Worm (Caenorhabditis elegans) whole organism, young adult: ENCODE measurements around the gene ckb-3.

ENCODE experiments used
- F33H1.4 ChIP-seq: fragments of 200-800 bp; sonication (Bioruptor generic); IDR thresholded peaks from 2 replicates; pipeline ENCODE4 v1.3.6; 2022; ENCODE audit warnings: missing genetic modification reagents, missing genetic modification characterization, missing compliant biosample characterization
- F49E8.2 ChIP-seq: sonication (generic microtip); optimal IDR thresholded peaks from 3 replicates; lab custom pipeline; 2017; ENCODE audit warnings: missing genetic modification characterization, mild to moderate bottlenecking, missing compliant biosample characterization, antibody characterized with exemption, moderate library complexity; ENCODE audit not compliant: insufficient read depth
- F55B11.4 ChIP-seq: sonication (generic microtip); optimal IDR thresholded peaks from 2 replicates; lab custom pipeline; 2016; ENCODE audit warnings: missing compliant biosample characterization, missing genetic modification characterization, borderline replicate concordance; ENCODE audit not compliant: insufficient read depth
- K12H6.12 ChIP-seq: fragments of 200-800 bp; sonication (Bioruptor generic); optimal IDR thresholded peaks from 2 replicates; lab custom pipeline; 2018; ENCODE audit warnings: mild to moderate bottlenecking, missing genetic modification characterization, missing compliant biosample characterization
- Y56A3A.18 ChIP-seq: fragments of 200-800 bp; sonication (Bioruptor generic); IDR thresholded peaks from 2 replicates; pipeline ENCODE4 v1.3.6; 2022; ENCODE audit warnings: missing genetic modification reagents, missing genetic modification characterization, missing compliant biosample characterization
- Y95B8A.8 ChIP-seq: fragments of 200-800 bp; sonication (Bioruptor generic); IDR thresholded peaks from 2 replicates; pipeline ENCODE4 v1.3.6; 2022; ENCODE audit warnings: missing genetic modification reagents, missing genetic modification characterization, missing compliant biosample characterization
- ZK185.1 ChIP-seq: sonication (generic microtip); optimal IDR thresholded peaks from 2 replicates; lab custom pipeline; 2016; ENCODE audit warnings: mild to moderate bottlenecking, missing genetic modification characterization, missing compliant biosample characterization; ENCODE audit not compliant: poor library complexity, severe bottlenecking
- aptf-3 ChIP-seq: fragments of 200-800 bp; sonication (Bioruptor generic); IDR thresholded peaks from 2 replicates; pipeline ENCODE4 v1.3.6; 2022; ENCODE audit warnings: missing genetic modification characterization, missing compliant biosample characterization
- bed-1 ChIP-seq: fragments of 200-800 bp; sonication (Bioruptor generic); IDR thresholded peaks from 2 replicates; pipeline ENCODE4 v1.3.6; 2022; ENCODE audit warnings: missing genetic modification reagents, missing genetic modification characterization, missing compliant biosample characterization
- bed-2 ChIP-seq: fragments of 200-800 bp; sonication (Bioruptor generic); IDR thresholded peaks from 2 replicates; pipeline ENCODE4 v1.3.6; 2022; ENCODE audit warnings: missing genetic modification reagents, missing genetic modification characterization, missing compliant biosample characterization
- cebp-1 ChIP-seq, 2 experiments: fragments of 200-800 bp in 1 of 2; sonication (Bioruptor generic) in 1 of 2; sonication (generic microtip) in 1 of 2; IDR thresholded peaks in 1 of 2; optimal IDR thresholded peaks in 1 of 2; 2 replicates each; pipeline versions ENCODE4 v1.3.6 to Lab custom; 2017 to 2022; ENCODE audit warnings: missing compliant biosample characterization in 2 of 2, missing genetic modification characterization in 2 of 2, mild to moderate bottlenecking in 1 of 2, missing genetic modification reagents in 1 of 2, moderate library complexity in 1 of 2
- dox-1 ChIP-seq: fragments of 200-800 bp; sonication (Bioruptor generic); IDR thresholded peaks from 2 replicates; pipeline ENCODE4 v1.3.6; 2022; ENCODE audit warnings: missing genetic modification reagents, missing genetic modification characterization, missing compliant biosample characterization
- egl-44 ChIP-seq: fragments of 200-800 bp; sonication (Bioruptor generic); IDR thresholded peaks from 2 replicates; pipeline ENCODE4 v1.3.6; 2022; ENCODE audit warnings: missing genetic modification reagents, missing genetic modification characterization, missing compliant biosample characterization
- fkh-3 ChIP-seq: sonication (generic microtip); optimal IDR thresholded peaks from 2 replicates; lab custom pipeline; 2016; ENCODE audit warnings: mild to moderate bottlenecking, missing genetic modification characterization, missing compliant biosample characterization
- gei-17 ChIP-seq: fragments of 200-800 bp; sonication (Bioruptor generic); optimal IDR thresholded peaks from 2 replicates; lab custom pipeline; 2018; ENCODE audit warnings: mild to moderate bottlenecking, missing genetic modification characterization, missing compliant biosample characterization
- hmg-1.2 ChIP-seq: fragments of 200-800 bp; sonication (Bioruptor generic); IDR thresholded peaks from 2 replicates; pipeline ENCODE4 v1.3.6; 2022; ENCODE audit warnings: missing genetic modification reagents, missing genetic modification characterization, missing compliant biosample characterization
- hmg-20 ChIP-seq: fragments of 200-800 bp; sonication (Bioruptor generic); IDR thresholded peaks from 2 replicates; pipeline ENCODE4 v1.3.6; 2022; ENCODE audit warnings: missing genetic modification reagents, missing genetic modification characterization, missing compliant biosample characterization
- lin-26 ChIP-seq: fragments of 200-800 bp; sonication (Bioruptor generic); IDR thresholded peaks from 2 replicates; pipeline ENCODE4 v1.3.6; 2022; ENCODE audit warnings: missing genetic modification reagents, missing genetic modification characterization, missing compliant biosample characterization
- lin-35 ChIP-seq, 3 experiments: fragments of 150-350 bp in 2 of 3; sonication (generic microtip) in 1 of 3; optimal IDR thresholded peaks; 2 replicates each; lab custom pipeline; 2014 to 2018; ENCODE audit warnings: missing biosample characterization in 3 of 3, missing genetic modification characterization in 3 of 3, missing genetic modification reagents in 3 of 3
- lin-40 ChIP-seq: sonication (generic microtip); optimal IDR thresholded peaks from 2 replicates; lab custom pipeline; 2016; ENCODE audit warnings: missing genetic modification characterization, mild to moderate bottlenecking, missing compliant biosample characterization, missing genotype, missing genetic modification reagents
- madf-6 ChIP-seq: fragments of 200-800 bp; sonication (Bioruptor generic); IDR thresholded peaks from 2 replicates; pipeline ENCODE4 v1.3.6; 2022; ENCODE audit warnings: missing genetic modification reagents, missing genetic modification characterization, missing compliant biosample characterization
- madf-8 ChIP-seq: fragments of 200-800 bp; sonication (Bioruptor generic); conservative IDR thresholded peaks from 2 replicates; pipeline ENCODE4 v1.3.6; 2022; ENCODE audit warnings: missing genetic modification reagents, missing genetic modification characterization, missing compliant biosample characterization
- mcd-1 ChIP-seq: fragments of 200-800 bp; sonication (Bioruptor generic); IDR thresholded peaks from 2 replicates; pipeline ENCODE4 v1.3.6; 2022; ENCODE audit warnings: missing genetic modification reagents, missing genetic modification characterization, missing compliant biosample characterization
- mxl-1 ChIP-seq: sonication (generic microtip); optimal IDR thresholded peaks from 2 replicates; lab custom pipeline; 2016; ENCODE audit warnings: missing genetic modification characterization, missing compliant biosample characterization
- nfyb-1 ChIP-seq: fragments of 200-800 bp; sonication (Bioruptor generic); IDR thresholded peaks from 2 replicates; pipeline ENCODE4 v1.3.6; 2022; ENCODE audit warnings: missing genetic modification reagents, missing genetic modification characterization, missing compliant biosample characterization
- nhr-80 ChIP-seq: sonication (generic microtip); optimal IDR thresholded peaks from 2 replicates; lab custom pipeline; 2016; ENCODE audit warnings: missing genetic modification characterization, missing compliant biosample characterization
- snpc-1.3 ChIP-seq: sonication (generic microtip); optimal IDR thresholded peaks from 2 replicates; lab custom pipeline; 2017; ENCODE audit warnings: missing genetic modification characterization, mild to moderate bottlenecking, missing compliant biosample characterization, antibody characterized with exemption, moderate library complexity, missing genotype, missing genetic modification reagents; ENCODE audit not compliant: insufficient read depth
- snpc-4 ChIP-seq, 5 experiments: fragments of 150-350 bp in 1 of 5; sonication (generic microtip) in 4 of 5; optimal IDR thresholded peaks; 2 replicates each; lab custom pipeline; 2014 to 2018; ENCODE audit warnings: missing genetic modification characterization in 5 of 5, missing biosample characterization in 3 of 5, antibody characterized with exemption in 2 of 5, mild to moderate bottlenecking in 2 of 5, missing compliant biosample characterization in 2 of 5, missing genotype in 2 of 5, moderate library complexity in 2 of 5, missing genetic modification reagents in 1 of 5
- tlf-1 ChIP-seq: fragments of 200-800 bp; sonication (Bioruptor generic); optimal IDR thresholded peaks from 2 replicates; lab custom pipeline; 2018; ENCODE audit warnings: mild to moderate bottlenecking, missing genetic modification characterization, missing compliant biosample characterization
- unc-130 ChIP-seq: sonication (generic microtip); optimal IDR thresholded peaks from 2 replicates; lab custom pipeline; 2016; ENCODE audit warnings: missing genetic modification reagents, missing genetic modification characterization, missing compliant biosample characterization
- zfh-2 ChIP-seq: fragments of 200-800 bp; sonication (Bioruptor generic); conservative IDR thresholded peaks from 2 replicates; pipeline ENCODE4 v1.3.6; 2022; ENCODE audit warnings: missing genetic modification reagents, missing genetic modification characterization, missing compliant biosample characterization
- ztf-18 ChIP-seq: sonication (generic microtip); optimal IDR thresholded peaks from 2 replicates; lab custom pipeline; 2016; ENCODE audit warnings: missing genotype, mild to moderate bottlenecking, missing genetic modification characterization, missing compliant biosample characterization
- ztf-22 ChIP-seq: fragments of 200-800 bp; sonication (Bioruptor generic); optimal IDR thresholded peaks from 2 replicates; lab custom pipeline; 2018; ENCODE audit warnings: mild to moderate bottlenecking, missing genetic modification characterization, moderate library complexity, missing compliant biosample characterization

The ckb-3 gene

ce11 chrIII:4328208-4328987, 42.3 kb upstream of the ckb-3 start:
- peak; percentile 56; the same call in 1 of the 2 replicates for TF ChIP-seq nfyb-1 (GFP tag; lab: Robert Waterston, UW)
- TF ChIP-seq F49E8.2 (tag; lab: Kevin White, UChicago) = no peak

ce11 chrIII:4330984-4331383, 39.7 kb upstream of the ckb-3 start, which contains the start of gene gly-6:
TSS of gene gly-6 (minus strand) at chrIII:4331228.
- TF ChIP-seq nfyb-1 (GFP tag; lab: Robert Waterston, UW) = no peak
- TF ChIP-seq madf-8 = no peak
- TF ChIP-seq egl-44 (GFP tag; lab: Robert Waterston, UW) = no peak
- no peak for TF ChIP-seq mcd-1 (GFP tag; lab: Robert Waterston, UW)
- no peak for TF ChIP-seq fkh-3 (tag; lab: Kevin White, UChicago)
- TF ChIP-seq snpc-4 (GFP tag; optimal IDR thresholded peaks at IDR 0.05; lab: Kevin White, UChicago) = no peak
- no peak for TF ChIP-seq snpc-4 (tag; optimal IDR thresholded peaks at IDR 0.05; lab: Kevin White, UChicago)
- TF ChIP-seq Y56A3A.18 = no peak
- no peak for TF ChIP-seq K12H6.12 (tag; lab: Kevin White, UChicago)
- no peak for TF ChIP-seq lin-26
- TF ChIP-seq ztf-18 (tag; lab: Kevin White, UChicago) = no peak
- no peak for TF ChIP-seq bed-1
- TF ChIP-seq F55B11.4 (tag; lab: Kevin White, UChicago) = no peak
- no peak for TF ChIP-seq Y95B8A.8
- TF ChIP-seq ztf-22 (GFP tag; lab: Kevin White, UChicago) = no peak
- TF ChIP-seq aptf-3 (GFP tag; lab: Robert Waterston, UW) = no peak
- TF ChIP-seq, all 124 proteins: peak for 0

ce11 chrIII:4332543-4333042, 38.1 kb upstream of the ckb-3 start, which contains the start of gene cdk-12:
TSS of gene cdk-12 (plus strand) at chrIII:4332992.
- TF ChIP-seq nhr-80 (tag; lab: Kevin White, UChicago) (peak; percentile 7), hmg-1.2 (GFP tag; lab: Robert Waterston, UW) (peak; percentile 93), snpc-1.3 (peak; percentile 60), dox-1 (GFP tag; lab: Robert Waterston, UW) (peak; percentile 37; the same call in 1 of the 2 replicates), nfyb-1 (GFP tag; lab: Robert Waterston, UW) (no peak)

- TF ChIP-seq cebp-1 (GFP tag; IDR thresholded peaks at IDR 0.05; lab: Robert Waterston, UW) = no peak
- peak; percentile 34 for TF ChIP-seq cebp-1 (tag; optimal IDR thresholded peaks at IDR 0.05; lab: Kevin White, UChicago)
- no peak for TF ChIP-seq hmg-20 (GFP tag; lab: Robert Waterston, UW)
- peak; percentile 87 for TF ChIP-seq zfh-2
- TF ChIP-seq unc-130 = no peak
- peak; percentile 26 for TF ChIP-seq lin-40 (tag; lab: Kevin White, UChicago)
- TF ChIP-seq lin-35 (GFP tag; optimal IDR thresholded peaks at IDR 0.05; lab: Kevin White, UChicago) = peak in 1 of 3 experiments; percentile 28
- peak; percentile 59; the same call in 1 of the 2 replicates for TF ChIP-seq hmg-1.2 (GFP tag; lab: Robert Waterston, UW)
Measured at ce11 chrIII:4335614-4336013, 35.1 kb upstream of the ckb-3 start.

- no peak for TF ChIP-seq mxl-1 (tag; lab: Kevin White, UChicago)
- TF ChIP-seq madf-6 = peak; percentile 20; the same call in 1 of the 2 replicates
- peak; percentile 21 for TF ChIP-seq unc-130
- TF ChIP-seq F33H1.4 (GFP tag; lab: Robert Waterston, UW) = 0 out of 2 replicates have a peak, but pooled peaks have one; percentile 39
- TF ChIP-seq gei-17 (GFP tag; lab: Kevin White, UChicago) = no peak
- no peak for TF ChIP-seq bed-2 (GFP tag; lab: Robert Waterston, UW)
- no peak for TF ChIP-seq tlf-1 (GFP tag; lab: Kevin White, UChicago)
- peak; percentile 82 for TF ChIP-seq ZK185.1 (tag; lab: Kevin White, UChicago)
Measured at ce11 chrIII:4343070-4343469, 27.6 kb upstream of the ckb-3 start, which contains the start of the genes B0285.3 and lcmt-1. TSS of gene B0285.3 (minus strand) at chrIII:4343336. TSS of gene lcmt-1 (plus strand) at chrIII:4343446.
